Worm (Caenorhabditis elegans) whole organism, L1 larva: ENCODE measurements around the gene srj-45.

ENCODE experiments used
- C16A3.4 ChIP-seq: fragments of 150-350 bp; optimal IDR thresholded peaks from 2 replicates; lab custom pipeline; 2014; ENCODE audit warnings: missing biosample characterization, missing genetic modification characterization
- F16B12.6 ChIP-seq: fragments of 150-350 bp; optimal IDR thresholded peaks from 2 replicates; lab custom pipeline; 2014; ENCODE audit warnings: missing biosample characterization, missing genetic modification characterization
- Y116A8C.19 ChIP-seq: sonication (generic microtip); optimal IDR thresholded peaks from 2 replicates; lab custom pipeline; 2016; ENCODE audit warnings: missing compliant biosample characterization, missing genetic modification characterization, borderline replicate concordance
- alr-1 ChIP-seq: fragments of 200-800 bp; sonication (Bioruptor generic); optimal IDR thresholded peaks from 2 replicates; lab custom pipeline; 2018; ENCODE audit warnings: borderline replicate concordance, mild to moderate bottlenecking, missing genetic modification characterization, missing compliant biosample characterization
- ceh-63 ChIP-seq: fragments of 200-800 bp; sonication (Bioruptor generic); optimal IDR thresholded peaks from 2 replicates; lab custom pipeline; 2018; ENCODE audit warnings: mild to moderate bottlenecking, missing genetic modification characterization, missing compliant biosample characterization
- ceh-8 ChIP-seq: fragments of 200-800 bp; sonication (Bioruptor generic); optimal IDR thresholded peaks from 2 replicates; lab custom pipeline; 2018; ENCODE audit warnings: mild to moderate bottlenecking, missing genetic modification characterization, moderate library complexity, missing compliant biosample characterization
- ceh-90 ChIP-seq: sonication (generic microtip); optimal IDR thresholded peaks from 2 replicates; lab custom pipeline; 2016; ENCODE audit warnings: missing genetic modification characterization, missing compliant biosample characterization
- ces-1 ChIP-seq: fragments of 150-350 bp; optimal IDR thresholded peaks from 2 replicates; lab custom pipeline; 2014; ENCODE audit warnings: missing biosample characterization, missing genetic modification reagents, missing genetic modification characterization
- efl-1 ChIP-seq, 4 experiments: fragments of 150-350 bp; optimal IDR thresholded peaks in 3 of 4; peaks in 1 of 4; 1 replicate in 1 of 4; 2 replicates in 3 of 4; lab custom pipeline; 2014; ENCODE audit warnings: missing biosample characterization in 2 of 4, missing genetic modification characterization in 2 of 4, missing genetic modification reagents in 2 of 4
- efl-3 ChIP-seq: fragments of 200-800 bp; sonication (Bioruptor generic); optimal IDR thresholded peaks from 2 replicates; lab custom pipeline; 2018; ENCODE audit warnings: mild to moderate bottlenecking, missing genetic modification characterization, missing compliant biosample characterization
- egl-13 ChIP-seq: sonication (generic microtip); optimal IDR thresholded peaks from 2 replicates; lab custom pipeline; 2016; ENCODE audit warnings: missing genotype, missing genetic modification reagents, missing genetic modification characterization, missing compliant biosample characterization
- fkh-8 ChIP-seq: sonication (generic microtip); optimal IDR thresholded peaks from 2 replicates; lab custom pipeline; 2016; ENCODE audit warnings: mild to moderate bottlenecking, missing genetic modification characterization, missing compliant biosample characterization
- hlh-4 ChIP-seq: sonication (generic microtip); optimal IDR thresholded peaks from 2 replicates; lab custom pipeline; 2016; ENCODE audit warnings: mild to moderate bottlenecking, missing genetic modification characterization, missing compliant biosample characterization
- hpl-2 ChIP-seq: fragments of 150-350 bp; optimal IDR thresholded peaks from 2 replicates; lab custom pipeline; 2014; ENCODE audit warnings: missing biosample characterization, missing genetic modification reagents, missing genetic modification characterization
- irx-1 ChIP-seq: sonication (generic microtip); optimal IDR thresholded peaks from 2 replicates; lab custom pipeline; 2016; ENCODE audit warnings: missing genetic modification characterization, missing compliant biosample characterization
- isw-1 ChIP-seq: fragments of 200-800 bp; sonication (Bioruptor generic); IDR thresholded peaks from 2 replicates; pipeline ENCODE4 v1.3.6; 2022; ENCODE audit warnings: missing genetic modification characterization, missing compliant biosample characterization
- jun-1 ChIP-seq: fragments of 150-350 bp; optimal IDR thresholded peaks from 2 replicates; lab custom pipeline; 2014; ENCODE audit warnings: missing biosample characterization, missing genetic modification reagents, missing genetic modification characterization
- lin-13 ChIP-seq: fragments of 150-350 bp; optimal IDR thresholded peaks from 2 replicates; lab custom pipeline; 2014; ENCODE audit warnings: missing biosample characterization, missing genetic modification reagents, missing genetic modification characterization
- lin-14 ChIP-seq: fragments of 200-800 bp; sonication (Bioruptor generic); optimal IDR thresholded peaks from 2 replicates; lab custom pipeline; 2018; ENCODE audit warnings: mild to moderate bottlenecking, missing genetic modification characterization, moderate library complexity, missing compliant biosample characterization
- lin-35 ChIP-seq, 2 experiments: fragments of 150-350 bp; optimal IDR thresholded peaks; 2 replicates each; lab custom pipeline; 2014; ENCODE audit warnings: missing biosample characterization in 2 of 2, missing genetic modification characterization in 2 of 2, missing genetic modification reagents in 2 of 2
- lin-39 ChIP-seq: fragments of 150-350 bp; optimal IDR thresholded peaks from 2 replicates; lab custom pipeline; 2014; ENCODE audit warnings: missing biosample characterization, missing genetic modification reagents, missing genetic modification characterization
- lir-3 ChIP-seq: sonication (generic microtip); optimal IDR thresholded peaks from 2 replicates; lab custom pipeline; 2016; ENCODE audit warnings: mild to moderate bottlenecking, missing genetic modification characterization, moderate library complexity, missing compliant biosample characterization; ENCODE audit not compliant: poor library complexity
- lsy-2 ChIP-seq, 2 experiments: fragments of 150-350 bp; optimal IDR thresholded peaks; 2 replicates each; lab custom pipeline; 2014; ENCODE audit warnings: missing biosample characterization in 2 of 2, missing genetic modification characterization in 2 of 2
- mab-9 ChIP-seq: fragments of 200-800 bp; sonication (Bioruptor generic); IDR thresholded peaks from 2 replicates; pipeline ENCODE4 v1.3.6; 2022; ENCODE audit warnings: missing genetic modification reagents, missing genetic modification characterization, missing compliant biosample characterization
- mef-2 ChIP-seq: fragments of 150-350 bp; optimal IDR thresholded peaks from 2 replicates; lab custom pipeline; 2014; ENCODE audit warnings: missing biosample characterization, missing genetic modification characterization
- nhr-12 ChIP-seq: sonication (generic microtip); optimal IDR thresholded peaks from 2 replicates; lab custom pipeline; 2017; ENCODE audit warnings: missing biosample characterization, missing genetic modification characterization
- nhr-19 ChIP-seq: fragments of 200-800 bp; sonication (Bioruptor generic); conservative IDR thresholded peaks from 2 replicates; pipeline ENCODE4 v1.3.6; 2022; ENCODE audit warnings: missing genetic modification characterization, missing compliant biosample characterization
- nhr-71 ChIP-seq: sonication (generic microtip); optimal IDR thresholded peaks from 2 replicates; lab custom pipeline; 2016; ENCODE audit warnings: mild to moderate bottlenecking, missing genetic modification characterization, moderate library complexity, missing compliant biosample characterization
- nhr-84 ChIP-seq: sonication (generic microtip); optimal IDR thresholded peaks from 2 replicates; lab custom pipeline; 2017; ENCODE audit warnings: missing biosample characterization, missing genetic modification characterization
- pqm-1 ChIP-seq: sonication (generic microtip); optimal IDR thresholded peaks from 3 replicates; lab custom pipeline; 2017; ENCODE audit warnings: missing biosample characterization, missing genetic modification characterization
- rnt-1 ChIP-seq: sonication (generic microtip); optimal IDR thresholded peaks from 2 replicates; lab custom pipeline; 2016; ENCODE audit warnings: mild to moderate bottlenecking, missing genetic modification characterization, moderate library complexity, missing compliant biosample characterization
- snu-23 ChIP-seq: sonication (generic microtip); optimal IDR thresholded peaks from 2 replicates; lab custom pipeline; 2016; ENCODE audit warnings: missing genetic modification characterization, missing compliant biosample characterization
- sptf-1 ChIP-seq: fragments of 150-350 bp; optimal IDR thresholded peaks from 2 replicates; lab custom pipeline; 2014; ENCODE audit warnings: missing biosample characterization, missing genetic modification characterization
- swsn-7 ChIP-seq: sonication (generic microtip); optimal IDR thresholded peaks from 2 replicates; lab custom pipeline; 2016; ENCODE audit warnings: missing genetic modification characterization, missing compliant biosample characterization
- tbx-2 ChIP-seq: sonication (generic microtip); optimal IDR thresholded peaks from 2 replicates; lab custom pipeline; 2016; ENCODE audit warnings: missing genetic modification characterization, missing compliant biosample characterization
- unc-130 ChIP-seq: fragments of 150-350 bp; optimal IDR thresholded peaks from 2 replicates; lab custom pipeline; 2017; ENCODE audit warnings: missing biosample characterization, missing genetic modification characterization, inconsistent platforms
- unc-30 ChIP-seq: sonication (generic microtip); optimal IDR thresholded peaks from 2 replicates; lab custom pipeline; 2017; ENCODE audit warnings: missing biosample characterization, missing genetic modification characterization
- unc-86 ChIP-seq: sonication (generic microtip); optimal IDR thresholded peaks from 2 replicates; lab custom pipeline; 2016; ENCODE audit warnings: missing genetic modification characterization, missing compliant biosample characterization
- unc-98 ChIP-seq: fragments of 200-800 bp; sonication (Bioruptor generic); IDR thresholded peaks from 2 replicates; pipeline ENCODE4 v1.3.6; 2022; ENCODE audit warnings: missing genetic modification characterization, missing compliant biosample characterization
- vab-15 ChIP-seq: sonication (generic microtip); optimal IDR thresholded peaks from 2 replicates; lab custom pipeline; 2017; ENCODE audit warnings: missing genotype, mild to moderate bottlenecking, missing genetic modification characterization, missing compliant biosample characterization
- xbp-1 ChIP-seq: sonication (generic microtip); optimal IDR thresholded peaks from 2 replicates; lab custom pipeline; 2016; ENCODE audit warnings: missing genetic modification characterization, missing compliant biosample characterization

Gene srj-45

ce11 chrV:2807760-2808159, 28.6 kb downstream of the srj-45 start, which contains the start of gene ketn-1:
ketn-1 (minus strand) TSS chrV:2807860.
- no peak for TF ChIP-seq jun-1 (tag; lab: Kevin White, UChicago)
- no peak for TF ChIP-seq lin-14 (GFP tag; lab: Kevin White, UChicago)
- TF ChIP-seq alr-1 (tag; lab: Kevin White, UChicago) = no peak
- no peak for TF ChIP-seq efl-3
- TF ChIP-seq lin-35 (GFP tag; optimal IDR thresholded peaks at IDR 0.05; lab: Kevin White, UChicago) = no peak
- no peak for TF ChIP-seq hpl-2 (GFP tag; lab: Kevin White, UChicago)
- TF ChIP-seq rnt-1 (tag; lab: Kevin White, UChicago) = no peak
- no peak for TF ChIP-seq lin-39 (tag; lab: Kevin White, UChicago)
- no peak for TF ChIP-seq hlh-4 (tag; lab: Kevin White, UChicago)
- TF ChIP-seq ceh-63 (GFP tag; lab: Kevin White, UChicago) = no peak
- no peak for TF ChIP-seq fkh-8 (tag; lab: Kevin White, UChicago)
- no peak for TF ChIP-seq snu-23 (GFP tag; lab: Kevin White, UChicago)
- no peak for TF ChIP-seq nhr-12 (tag; lab: Kevin White, UChicago)
- TF ChIP-seq swsn-7 = no peak

ce11 chrV:2803258-2803657, 33.1 kb downstream of the srj-45 start:
- TF ChIP-seq lsy-2 (tag; optimal IDR thresholded peaks at IDR 0.05; lab: Kevin White, UChicago) = no peak
- peak; percentile 71 for TF ChIP-seq lin-14 (GFP tag; lab: Kevin White, UChicago)
- peak; percentile 4 for TF ChIP-seq snu-23 (GFP tag; lab: Kevin White, UChicago)
- peak; percentile 20 for TF ChIP-seq nhr-71 (tag; lab: Kevin White, UChicago)
- no peak for TF ChIP-seq irx-1 (tag; lab: Kevin White, UChicago)
- TF ChIP-seq nhr-19 = peak; percentile 11; the same call in 1 of the 2 replicates
- TF ChIP-seq xbp-1 = no peak
- TF ChIP-seq sptf-1 (tag; lab: Kevin White, UChicago) = no peak
- TF ChIP-seq isw-1 (GFP tag; lab: Robert Waterston, UW) = no peak
- peak; percentile 27 for TF ChIP-seq unc-130
- peak; percentile 59 for TF ChIP-seq rnt-1 (tag; lab: Kevin White, UChicago)
- TF ChIP-seq nhr-84 (tag; lab: Kevin White, UChicago) = no peak
- TF ChIP-seq efl-1 (optimal IDR thresholded peaks at IDR 0.05; lab: Kevin White, UChicago) = no peak
- TF ChIP-seq efl-1 (GFP tag; optimal IDR thresholded peaks at IDR 0.05 in 1 of 2; lab: Kevin White, UChicago) = peak in 1 of 2 experiments; percentile 81

- no peak for TF ChIP-seq ceh-90
- TF ChIP-seq pqm-1 (tag; lab: Kevin White, UChicago) = no peak
- TF ChIP-seq nhr-71 (tag; lab: Kevin White, UChicago) = peak; percentile 25
- TF ChIP-seq ces-1 (GFP tag; lab: Kevin White, UChicago) = no peak
- no peak for TF ChIP-seq ceh-8
- no peak for TF ChIP-seq mab-9 (GFP tag; lab: Robert Waterston, UW)
- no peak for TF ChIP-seq lir-3
- TF ChIP-seq vab-15 = no peak
- peak; percentile 36 for TF ChIP-seq lin-14 (GFP tag; lab: Kevin White, UChicago)
- no peak for TF ChIP-seq Y116A8C.19 (tag; lab: Kevin White, UChicago)
- TF ChIP-seq egl-13 (tag; lab: Kevin White, UChicago) = no peak
- TF ChIP-seq unc-86 (tag; lab: Kevin White, UChicago) = no peak
- no peak for TF ChIP-seq mef-2
- TF ChIP-seq F16B12.6 (tag; lab: Kevin White, UChicago) = no peak
- TF ChIP-seq C16A3.4 (tag; lab: Kevin White, UChicago) = no peak
- no peak for TF ChIP-seq unc-98 (GFP tag; lab: Robert Waterston, UW)
- TF ChIP-seq tbx-2 (tag; lab: Kevin White, UChicago) = no peak
- TF ChIP-seq lin-13 (GFP tag; lab: Kevin White, UChicago) = no peak
- no peak for TF ChIP-seq unc-30 (tag; lab: Kevin White, UChicago)
- peak; percentile 52 for TF ChIP-seq rnt-1 (tag; lab: Kevin White, UChicago)
- TF ChIP-seq, all 84 proteins: peak for 3
These were observed 34.4 kb downstream of the srj-45 start for ce11 chrV:2801955-2802354.
